Worm (Caenorhabditis elegans): ENCODE measurements around the gene Y57E12AL.2.

Y57E12AL.2 gene

ce11 chrV:7093720-7094401, 36.0 kb downstream of the Y57E12AL.2 start, which contains the start of gene nhr-135 (continued):
- TF ChIP-seq eor-1 (tag; optimal IDR thresholded peaks at IDR 0.05) (no peak), unc-39 (tag; optimal IDR thresholded peaks at IDR 0.05) (no peak), ceh-9 (tag; optimal IDR thresholded peaks at IDR 0.05) (no peak), ZK546.5 (tag; optimal IDR thresholded peaks at IDR 0.05) (no peak)

DNA sequence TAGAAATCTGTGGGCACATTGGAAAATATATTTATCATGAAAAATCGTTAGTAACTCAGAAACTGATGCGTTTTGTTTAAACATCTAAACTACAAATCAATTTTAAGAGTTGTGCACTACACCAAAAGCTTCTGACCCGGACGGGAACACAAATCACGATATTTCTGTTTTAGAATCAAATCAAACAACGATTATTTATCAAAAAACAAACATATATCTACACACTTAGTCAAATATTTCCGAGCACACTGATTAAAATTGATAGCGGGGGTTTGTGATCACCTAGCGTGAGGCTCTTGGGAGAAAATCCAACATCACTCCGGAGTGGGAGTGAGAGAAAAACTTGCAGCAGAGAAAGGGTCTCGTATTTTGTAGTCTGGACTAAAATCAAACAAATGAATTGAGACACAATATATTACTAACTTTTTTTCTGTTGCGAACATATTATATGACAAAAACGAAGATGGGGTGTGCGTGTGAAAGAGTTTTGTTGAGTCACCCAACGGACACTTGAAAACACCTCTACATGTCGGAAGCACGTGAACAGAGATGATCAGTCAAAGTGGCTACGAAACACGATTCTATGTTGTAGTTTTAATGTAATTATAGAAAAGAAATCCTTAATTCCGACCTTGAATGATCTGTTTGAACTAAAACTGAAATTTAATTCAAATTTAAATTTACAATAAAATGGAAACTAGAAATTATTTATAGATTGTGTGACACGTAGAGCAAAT, 37.5 kb downstream of the Y57E12AL.2 start:
- TF ChIP-seq unc-39 (tag; optimal IDR thresholded peaks at IDR 0.05) (no peak), elt-2 (tag; optimal IDR thresholded peaks at IDR 0.05) (peak; percentile 74), mdl-1 (tag; optimal IDR thresholded peaks at IDR 0.05) (no peak), eor-1 (tag; optimal IDR thresholded peaks at IDR 0.05) (no peak), pqm-1 (tag; optimal IDR thresholded peaks at IDR 0.05) (peak; percentile 44)

DNA sequence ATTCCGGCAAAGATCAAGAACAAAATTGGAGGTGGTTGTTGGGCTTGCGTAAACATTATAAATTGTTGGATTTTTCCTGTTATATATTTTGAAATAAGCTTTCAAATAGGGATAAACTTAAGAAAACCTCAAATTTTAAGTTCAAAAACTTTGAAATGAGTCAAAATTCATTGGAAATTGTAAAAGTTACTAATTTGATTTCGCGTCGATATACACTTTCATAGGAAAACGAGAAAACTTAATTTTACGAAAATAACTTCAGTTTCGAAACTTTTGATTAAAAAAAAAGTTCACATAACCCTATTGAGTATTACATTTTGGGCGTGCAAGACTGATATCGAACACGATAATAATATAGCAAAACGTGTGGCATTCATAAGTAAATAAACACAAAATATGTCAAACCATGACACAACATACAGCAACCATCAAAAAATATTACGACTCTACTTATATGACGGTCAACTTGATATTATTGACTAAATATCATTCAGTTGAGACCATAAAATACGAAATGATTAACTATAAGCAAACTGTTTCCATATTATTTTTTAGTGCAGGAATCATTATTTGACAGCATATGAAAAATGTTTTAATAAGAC, 38.3 kb downstream of the Y57E12AL.2 start:
- TF ChIP-seq skn-1 (tag; optimal IDR thresholded peaks at IDR 0.05) = no peak
- no peak for TF ChIP-seq sea-2 (GFP tag; optimal IDR thresholded peaks at IDR 0.05)
- TF ChIP-seq elt-2 (tag; optimal IDR thresholded peaks at IDR 0.05) = peak; percentile 27
- no peak for TF ChIP-seq ztf-11 (tag; optimal IDR thresholded peaks at IDR 0.05)
- TF ChIP-seq ceh-28 (tag; optimal IDR thresholded peaks at IDR 0.05) = no peak
- TF ChIP-seq pqm-1 (tag; optimal IDR thresholded peaks at IDR 0.05) = peak; percentile 21
- no peak for TF ChIP-seq elt-3 (tag; optimal IDR thresholded peaks at IDR 0.05)

- TF ChIP-seq unc-39 (tag; optimal IDR thresholded peaks at IDR 0.05) (no peak), lin-39 (tag; optimal IDR thresholded peaks at IDR 0.05) (no peak), ztf-4 (tag; optimal IDR thresholded peaks at IDR 0.05) (no peak), hmg-11 (tag; optimal IDR thresholded peaks at IDR 0.05) (no peak), tbx-2 (tag; optimal IDR thresholded peaks at IDR 0.05) (no peak), nhr-67 (tag; optimal IDR thresholded peaks at IDR 0.05) (no peak), fkh-2 (tag; optimal IDR thresholded peaks at IDR 0.05) (no peak)
Measured at ce11 chrV:7096811-7097210, 38.9 kb downstream of the Y57E12AL.2 start.

ce11 chrV:7103247-7103646, 45.4 kb downstream of the Y57E12AL.2 start, which contains the start of gene odr-2:
Gene odr-2, plus strand, starts transcription at chrV:7103547.
- TF ChIP-seq nhr-28 (tag; optimal IDR thresholded peaks at IDR 0.05) (no peak), elt-3 (tag; optimal IDR thresholded peaks at IDR 0.05) (no peak), jun-1 (tag; optimal IDR thresholded peaks at IDR 0.05) (no peak), mml-1 (tag; optimal IDR thresholded peaks at IDR 0.05) (no peak), nhr-25 (tag; optimal IDR thresholded peaks at IDR 0.05) (no peak), nfya-1 (tag; optimal IDR thresholded peaks at IDR 0.05; ENCODE audit: insufficient read depth) (no peak), ceh-9 (tag; optimal IDR thresholded peaks at IDR 0.05) (no peak), nhr-76 (tag; optimal IDR thresholded peaks at IDR 0.05) (no peak), R02D3.7 (tag; optimal IDR thresholded peaks at IDR 0.05) (no peak), nhr-43 (tag; optimal IDR thresholded peaks at IDR 0.05; ENCODE audit: poor library complexity, severe bottlenecking) (no peak), elt-2 (tag; optimal IDR thresholded peaks at IDR 0.05) (no peak), daf-12 (tag; optimal IDR thresholded peaks at IDR 0.05) (no peak), nhr-77 (tag; optimal IDR thresholded peaks at IDR 0.05) (no peak), nhr-237 (tag; optimal IDR thresholded peaks at IDR 0.05) (no peak), elt-1 (tag; optimal IDR thresholded peaks at IDR 0.05) (no peak), nhr-23 (tag; optimal IDR thresholded peaks at IDR 0.05) (no peak), egl-5 (tag; optimal IDR thresholded peaks at IDR 0.05) (no peak), mdl-1 (tag; optimal IDR thresholded peaks at IDR 0.05) (no peak), pha-4 (tag; optimal IDR thresholded peaks at IDR 0.05) (no peak)
